Worm (Caenorhabditis elegans) whole organism, late embryonic: Measurements from ENCODE around the gene cuc-1.

ENCODE experiments used
- T23F11.4 ChIP-seq: fragments of 200-800 bp; sonication (Bioruptor generic); optimal IDR thresholded peaks from 2 replicates; lab custom pipeline; 2018; ENCODE audit warnings: mild to moderate bottlenecking, missing genetic modification characterization, missing compliant biosample characterization
- fkh-10 ChIP-seq: fragments of 150-350 bp; optimal IDR thresholded peaks from 2 replicates; lab custom pipeline; 2014; ENCODE audit warnings: missing biosample characterization, missing genetic modification reagents, missing genetic modification characterization
- fkh-6 ChIP-seq: sonication (generic microtip); optimal IDR thresholded peaks from 2 replicates; lab custom pipeline; 2016; ENCODE audit warnings: missing genetic modification characterization, missing compliant biosample characterization

- TF ChIP-seq T23F11.4 (no peak), fkh-6 (tag; lab: Kevin White, UChicago) (no peak), fkh-10 (GFP tag; lab: Kevin White, UChicago) (no peak)
Observed at ce11 chrIII:7816463-7816862, 44.3 kb downstream of the cuc-1 start.
